Worm (Caenorhabditis elegans) whole organism, L4/young adult: Measurements from ENCODE around the gene K02F3.9.

Source experiments
- W03F9.2 ChIP-seq: fragments of 150-350 bp; optimal IDR thresholded peaks from 2 replicates; lab custom pipeline; 2014; ENCODE audit warnings: missing biosample characterization, missing genetic modification characterization
- dao-5 ChIP-seq: sonication (generic microtip); optimal IDR thresholded peaks from 2 replicates; lab custom pipeline; 2016; ENCODE audit warnings: missing genotype, missing genetic modification characterization, moderate library complexity, missing compliant biosample characterization
- him-1 ChIP-seq: sonication (generic microtip); optimal IDR thresholded peaks from 2 replicates; lab custom pipeline; 2016; ENCODE audit warnings: missing genotype, missing genetic modification reagents, missing genetic modification characterization, missing compliant biosample characterization

Gene K02F3.9

ce11 chrIII:832855-833504, 8.2 kb downstream of the K02F3.9 start, which contains the start of gene zip-2:
Gene zip-2 (plus strand): TSS chrIII:832982.
- TF ChIP-seq dao-5 (tag; lab: Kevin White, UChicago) (no peak), him-1 (tag; lab: Kevin White, UChicago) (no peak), W03F9.2 (tag; lab: Kevin White, UChicago) (no peak)

DNA sequence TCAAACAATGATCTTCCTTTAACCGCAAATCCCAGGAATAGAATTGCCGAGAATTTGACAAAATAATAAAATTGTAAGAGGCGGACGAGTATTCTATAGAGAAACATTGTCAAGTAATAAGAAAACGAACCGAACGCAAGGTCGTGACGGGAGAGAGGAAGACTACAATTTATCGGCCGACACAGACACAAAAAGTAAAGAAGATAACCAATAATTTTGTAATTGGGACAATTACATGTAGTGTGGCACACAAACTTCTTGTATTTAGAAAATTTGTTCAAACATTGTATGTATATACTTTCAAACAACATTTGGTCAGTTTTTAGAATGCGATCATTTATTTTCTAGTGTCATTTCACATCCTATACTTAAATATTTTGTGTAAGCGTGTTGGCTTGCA, 9.2 kb downstream of the K02F3.9 start, which contains the start of gene ceeh-1:
ceeh-1 (minus strand) TSS at position 317 of the 400 bp plus-strand sequence.
- TF ChIP-seq him-1 (tag; lab: Kevin White, UChicago) (no peak), dao-5 (tag; lab: Kevin White, UChicago) (no peak), W03F9.2 (tag; lab: Kevin White, UChicago) (no peak)

- TF ChIP-seq W03F9.2 (tag; lab: Kevin White, UChicago) = no peak
Observed at ce11 chrIII:825256-825655, 15.9 kb downstream of the K02F3.9 start.

DNA sequence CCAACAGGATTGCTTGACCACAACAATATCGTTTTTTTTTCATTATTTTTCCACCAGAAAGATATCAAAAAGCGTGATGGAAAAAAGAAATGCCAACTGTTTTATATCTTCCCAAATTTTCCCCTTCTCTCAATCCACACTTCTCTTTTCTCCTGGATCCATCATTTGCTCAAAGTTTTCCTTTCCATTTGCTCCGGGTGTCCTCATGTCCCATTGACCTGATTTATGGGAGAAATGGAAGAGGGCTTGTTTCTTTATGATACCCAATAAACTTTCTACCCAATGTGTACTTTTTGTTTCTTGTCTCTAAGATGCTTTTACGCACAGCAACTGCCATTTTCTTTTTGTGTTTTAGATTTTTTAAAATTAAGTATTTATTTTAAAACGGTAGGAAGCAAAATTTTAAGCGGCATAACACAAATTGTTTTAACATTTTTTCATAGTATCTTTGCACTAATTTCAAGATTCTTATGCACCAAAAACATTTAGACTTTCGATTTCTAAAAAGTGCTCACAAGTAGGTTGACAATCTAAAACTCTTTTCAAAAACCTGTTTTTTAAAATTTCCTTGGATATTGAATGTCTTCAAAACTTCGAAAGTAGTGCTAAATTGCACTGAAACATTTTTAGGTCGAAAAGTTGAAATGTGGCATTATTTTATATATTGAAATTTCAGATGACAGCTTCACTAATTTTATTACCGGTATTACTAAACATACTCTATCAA, 18.5 kb downstream of the K02F3.9 start, which contains the start of gene clec-149:
clec-149 (plus strand) TSS at position 677 of the 727 bp plus-strand sequence.
- no peak for TF ChIP-seq dao-5 (tag; lab: Kevin White, UChicago)
- TF ChIP-seq W03F9.2 (tag; lab: Kevin White, UChicago) = no peak
- no peak for TF ChIP-seq him-1 (tag; lab: Kevin White, UChicago)

DNA sequence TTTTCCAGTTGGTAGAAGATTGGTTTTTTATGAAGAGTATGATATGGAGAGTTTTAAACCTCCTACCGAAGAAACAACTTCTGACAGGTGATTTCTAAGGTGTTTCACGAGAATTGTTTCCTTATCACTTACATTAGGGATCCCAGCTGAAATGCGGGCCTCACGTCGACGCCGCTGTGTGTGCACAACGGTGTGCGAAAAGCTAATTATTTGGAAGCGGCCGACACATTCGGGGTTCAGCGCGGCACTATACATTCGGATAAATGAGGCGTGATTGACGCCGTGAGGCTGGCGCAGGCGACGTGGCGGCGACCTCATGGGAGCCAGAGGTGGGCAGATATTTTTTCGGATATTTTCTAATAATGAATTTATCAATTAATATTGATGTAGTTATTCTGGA, 21.9 kb downstream of the K02F3.9 start:
- TF ChIP-seq him-1 (tag; lab: Kevin White, UChicago) = no peak
- no peak for TF ChIP-seq dao-5 (tag; lab: Kevin White, UChicago)
- no peak for TF ChIP-seq W03F9.2 (tag; lab: Kevin White, UChicago)

ce11 chrIII:815845-816244, 25.3 kb downstream of the K02F3.9 start, which contains the start of gene dac-1:
Gene dac-1 (plus strand): TSS chrIII:816145.
- no peak for TF ChIP-seq him-1 (tag; lab: Kevin White, UChicago)
- no peak for TF ChIP-seq W03F9.2 (tag; lab: Kevin White, UChicago)
- no peak for TF ChIP-seq dao-5 (tag; lab: Kevin White, UChicago)

DNA sequence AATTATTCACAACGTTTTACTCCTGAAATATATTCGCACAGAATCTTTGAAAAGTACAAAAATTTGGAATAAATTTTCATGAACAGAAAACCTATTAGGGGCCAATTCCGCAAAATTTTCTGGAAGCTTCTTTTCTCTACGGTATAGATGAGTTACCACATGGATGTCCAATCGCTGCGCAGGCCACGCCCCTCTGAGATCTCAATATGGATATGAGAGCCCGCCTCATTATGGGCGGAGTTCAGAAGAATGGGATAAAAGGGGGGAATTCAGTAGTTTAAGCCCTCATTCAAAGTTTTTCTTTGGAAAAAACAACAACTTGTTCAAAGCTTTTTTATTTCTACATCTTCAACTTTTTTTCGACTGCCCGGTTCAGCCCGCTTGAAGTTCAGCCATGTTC, 29.6 kb downstream of the K02F3.9 start, which contains the start of gene daf-7:
daf-7 (plus strand) TSS at position 301 of the 400 bp plus-strand sequence.
- TF ChIP-seq dao-5 (tag; lab: Kevin White, UChicago) (no peak), W03F9.2 (tag; lab: Kevin White, UChicago) (no peak), him-1 (tag; lab: Kevin White, UChicago) (no peak)

DNA sequence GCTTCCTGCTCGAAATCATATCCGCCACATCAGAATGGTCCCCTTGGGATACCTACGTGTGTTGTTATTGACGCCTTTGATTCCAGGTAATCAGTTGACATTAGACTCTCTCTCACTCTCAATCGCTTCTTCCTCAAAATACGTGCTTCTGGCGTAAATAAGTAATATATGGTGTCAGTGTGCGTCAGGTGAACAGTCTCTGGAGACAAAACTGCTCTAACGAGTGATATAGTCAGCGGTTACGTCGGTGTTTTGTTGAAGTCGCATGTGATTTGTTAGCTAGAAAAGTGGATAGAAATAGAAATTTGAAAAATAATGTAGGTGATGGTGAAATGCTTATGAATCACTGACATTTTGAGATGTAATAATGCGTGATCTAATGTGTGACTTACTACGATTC, 39.1 kb downstream of the K02F3.9 start:
- no peak for TF ChIP-seq him-1 (tag; lab: Kevin White, UChicago)
- no peak for TF ChIP-seq dao-5 (tag; lab: Kevin White, UChicago)
- no peak for TF ChIP-seq W03F9.2 (tag; lab: Kevin White, UChicago)

- no peak for TF ChIP-seq him-1 (tag; lab: Kevin White, UChicago)
- no peak for TF ChIP-seq dao-5 (tag; lab: Kevin White, UChicago)
- TF ChIP-seq W03F9.2 (tag; lab: Kevin White, UChicago) = no peak
Observed at ce11 chrIII:797507-797906, 43.7 kb downstream of the K02F3.9 start.

ce11 chrIII:794984-795596, 46.1 kb downstream of the K02F3.9 start, which contains the start of gene trpp-11:
Gene trpp-11 (plus strand): TSS chrIII:795136.
- no peak for TF ChIP-seq him-1 (tag; lab: Kevin White, UChicago)
- no peak for TF ChIP-seq W03F9.2 (tag; lab: Kevin White, UChicago)
- no peak for TF ChIP-seq dao-5 (tag; lab: Kevin White, UChicago)

ce11 chrIII:794000-794399, 47.2 kb downstream of the K02F3.9 start, which contains the start of gene rps-29:
Gene rps-29 (plus strand): TSS chrIII:794300.
- TF ChIP-seq W03F9.2 (tag; lab: Kevin White, UChicago) (no peak), dao-5 (tag; lab: Kevin White, UChicago) (no peak), him-1 (tag; lab: Kevin White, UChicago) (no peak)

DNA sequence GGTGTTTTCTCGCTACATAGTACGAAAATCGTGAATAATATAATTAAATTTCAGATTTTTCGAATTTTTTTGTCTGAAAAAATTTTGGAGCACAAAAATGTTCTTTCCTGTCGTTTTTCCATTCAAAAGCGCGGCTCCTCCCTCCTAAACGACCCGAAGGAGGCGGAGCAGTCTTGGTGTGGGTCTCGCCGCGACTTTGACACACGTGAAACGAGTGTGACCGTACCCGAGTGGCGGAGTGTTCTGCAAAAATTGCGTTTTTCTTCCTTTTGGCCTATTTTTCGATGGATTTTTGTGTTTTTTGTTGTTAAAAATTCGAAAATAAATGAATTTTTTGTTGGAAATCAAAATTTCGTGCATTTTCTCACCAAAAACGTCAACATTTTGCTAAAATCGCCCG, 47.6 kb downstream of the K02F3.9 start, which contains the start of gene snt-2:
snt-2 (minus strand) TSS at position 139 of the 400 bp plus-strand sequence.
- peak; percentile 35 for TF ChIP-seq him-1 (tag; lab: Kevin White, UChicago)
- TF ChIP-seq dao-5 (tag; lab: Kevin White, UChicago) = no peak
- TF ChIP-seq W03F9.2 (tag; lab: Kevin White, UChicago) = peak; percentile 42

ce11 chrIII:790591-790990, 50.6 kb downstream of the K02F3.9 start:
- TF ChIP-seq him-1 (tag; lab: Kevin White, UChicago) (no peak), dao-5 (tag; lab: Kevin White, UChicago) (no peak)
